Fruit fly (Drosophila melanogaster): ENCODE results near the gene CG33643.

DNA sequence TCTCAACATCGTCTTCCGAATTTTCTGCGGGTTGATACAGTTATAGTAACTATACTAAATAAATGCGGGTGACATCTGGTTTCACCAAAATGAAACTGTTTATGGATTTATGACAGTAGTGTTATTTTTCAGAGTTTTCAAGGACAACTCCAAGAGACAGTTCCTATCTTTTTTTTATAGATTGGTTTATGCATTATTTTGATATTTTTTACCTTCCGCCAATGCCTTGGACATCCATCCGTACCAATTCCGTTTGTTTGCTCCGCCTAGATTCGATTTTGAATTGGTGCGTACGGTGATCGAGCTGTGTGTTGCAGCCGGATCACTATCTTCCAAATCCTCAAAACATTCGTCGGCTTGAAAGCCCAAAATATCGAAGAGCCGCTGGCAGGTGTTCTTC lies 11.1 kb downstream of the CG33643 start, which contains the start of gene CG16853:
- TF ChIP-seq eg (GFP tag; IDR thresholded peaks at IDR 0.05) (no peak), acj6 (GFP tag; optimal IDR thresholded peaks at IDR 0.05) (no peak), Hr4 (GFP tag; optimal IDR thresholded peaks at IDR 0.05) (no peak)

All from whole organism, prepupa.